Worm (Caenorhabditis elegans): ENCODE data around the gene cdk-4.

The cdk-4 gene

ce11 chrX:13506493-13506892 is 12.2 kb downstream of the cdk-4 start:
- TF ChIP-seq him-1 (tag; optimal IDR thresholded peaks at IDR 0.05) (no peak), W03F9.2 (tag; optimal IDR thresholded peaks at IDR 0.05) (no peak), dao-5 (tag; optimal IDR thresholded peaks at IDR 0.05) (no peak)

ce11 chrX:13506043-13506442 is 12.7 kb downstream of the cdk-4 start:
- TF ChIP-seq dao-5 (tag; optimal IDR thresholded peaks at IDR 0.05) = no peak
- no peak for TF ChIP-seq him-1 (tag; optimal IDR thresholded peaks at IDR 0.05)
- TF ChIP-seq W03F9.2 (tag; optimal IDR thresholded peaks at IDR 0.05) = no peak

ce11 chrX:13505201-13505600 is 13.5 kb downstream of the cdk-4 start:
- TF ChIP-seq W03F9.2 (tag; optimal IDR thresholded peaks at IDR 0.05) (no peak), him-1 (tag; optimal IDR thresholded peaks at IDR 0.05) (no peak), dao-5 (tag; optimal IDR thresholded peaks at IDR 0.05) (no peak)

DNA sequence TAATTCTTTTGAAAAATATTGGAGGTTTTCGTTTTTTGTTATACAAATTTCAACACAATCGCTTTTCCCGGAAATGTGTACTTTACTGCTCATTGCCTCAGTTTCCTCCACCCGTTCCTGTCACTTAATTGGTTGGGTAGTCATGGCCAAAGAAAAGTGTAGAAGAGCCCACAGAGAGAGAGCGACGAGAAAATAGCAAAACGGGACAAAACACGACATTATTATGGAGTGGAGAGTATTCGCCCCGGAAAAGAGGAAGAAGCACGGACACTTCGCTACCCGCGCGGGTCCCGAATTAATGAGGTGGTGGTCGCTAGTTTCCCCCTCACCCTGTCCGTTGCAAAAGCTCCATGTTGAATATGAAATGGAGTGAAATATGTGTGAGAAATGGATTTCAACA is 14.9 kb downstream of the cdk-4 start:
- TF ChIP-seq dao-5 (tag; optimal IDR thresholded peaks at IDR 0.05) (no peak), him-1 (tag; optimal IDR thresholded peaks at IDR 0.05) (no peak), W03F9.2 (tag; optimal IDR thresholded peaks at IDR 0.05) (no peak)

- TF ChIP-seq him-1 (tag; optimal IDR thresholded peaks at IDR 0.05) = peak; percentile 85
- no peak for TF ChIP-seq dao-5 (tag; optimal IDR thresholded peaks at IDR 0.05)
These were observed 16.4 kb downstream of the cdk-4 start for ce11 chrX:13502282-13502681.

DNA sequence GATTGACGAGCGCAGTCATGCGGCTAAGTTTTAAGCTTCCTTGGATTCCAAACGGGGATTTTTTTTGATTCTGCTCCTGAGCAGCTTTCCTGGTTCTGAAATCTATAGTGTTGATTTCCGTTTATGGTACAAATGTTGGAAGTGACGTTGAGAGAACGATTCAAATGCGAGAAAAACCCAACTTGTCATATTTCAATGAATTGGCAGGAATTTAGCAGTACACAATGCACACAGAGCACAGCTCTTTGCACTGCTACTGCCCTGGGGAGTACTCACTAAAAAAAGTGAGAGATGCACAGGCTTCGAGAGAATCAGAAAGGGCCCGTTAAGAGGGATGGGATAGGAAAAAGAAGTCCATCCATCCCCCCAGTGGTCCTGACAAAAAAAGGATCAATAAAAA is 18.1 kb downstream of the cdk-4 start, which contains the start of gene sad-1:
Gene sad-1 (minus strand): TSS at position 101 of the 400 bp plus-strand sequence.
- TF ChIP-seq him-1 (tag; optimal IDR thresholded peaks at IDR 0.05) (no peak), dao-5 (tag; optimal IDR thresholded peaks at IDR 0.05) (no peak), W03F9.2 (tag; optimal IDR thresholded peaks at IDR 0.05) (no peak)

DNA sequence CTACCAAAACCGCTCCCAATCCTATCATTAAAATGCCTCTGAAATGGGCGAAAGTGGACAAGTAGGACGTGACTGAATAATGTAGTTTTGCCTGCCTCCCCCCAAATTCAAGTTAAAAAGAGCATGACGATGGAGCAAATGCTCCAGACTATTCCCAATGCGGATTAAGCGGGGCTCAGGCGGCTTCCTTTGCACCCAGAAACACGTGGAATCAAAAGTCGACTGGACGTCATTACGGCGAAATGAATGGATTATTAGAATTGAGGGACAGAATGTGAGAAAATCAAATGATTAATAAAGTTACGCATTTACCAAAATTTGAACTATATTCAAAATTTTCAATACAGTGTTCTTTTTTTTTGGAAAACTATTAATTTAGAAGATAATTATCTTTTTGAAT is 18.8 kb downstream of the cdk-4 start:
- TF ChIP-seq W03F9.2 (tag; optimal IDR thresholded peaks at IDR 0.05) (no peak), him-1 (tag; optimal IDR thresholded peaks at IDR 0.05) (no peak), dao-5 (tag; optimal IDR thresholded peaks at IDR 0.05) (no peak)

- TF ChIP-seq dao-5 (tag; optimal IDR thresholded peaks at IDR 0.05) (no peak), him-1 (tag; optimal IDR thresholded peaks at IDR 0.05) (no peak), W03F9.2 (tag; optimal IDR thresholded peaks at IDR 0.05) (no peak)
These were observed 19.6 kb downstream of the cdk-4 start for ce11 chrX:13499098-13499497.

DNA sequence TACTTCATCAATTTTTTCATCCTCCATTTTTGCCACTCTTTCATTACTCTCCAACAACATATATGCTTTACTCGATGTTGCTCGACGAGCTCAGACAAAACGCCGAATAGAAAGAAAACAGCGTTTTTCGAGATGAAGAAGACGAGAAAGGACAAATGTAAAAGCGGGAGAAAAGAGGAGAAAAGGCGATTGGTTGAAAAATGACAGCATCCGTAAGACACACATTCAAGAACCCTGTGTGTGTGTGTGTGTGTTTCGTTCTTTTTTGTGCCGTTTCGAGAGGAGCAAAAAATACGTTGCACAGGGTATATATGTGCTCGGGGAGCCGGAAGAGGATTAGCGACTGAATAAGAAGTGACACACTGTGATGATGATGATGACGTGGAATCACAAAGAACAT is 24.9 kb downstream of the cdk-4 start:
- TF ChIP-seq dao-5 (tag; optimal IDR thresholded peaks at IDR 0.05) = no peak
- TF ChIP-seq W03F9.2 (tag; optimal IDR thresholded peaks at IDR 0.05) = no peak
- TF ChIP-seq him-1 (tag; optimal IDR thresholded peaks at IDR 0.05) = peak; percentile 17

DNA sequence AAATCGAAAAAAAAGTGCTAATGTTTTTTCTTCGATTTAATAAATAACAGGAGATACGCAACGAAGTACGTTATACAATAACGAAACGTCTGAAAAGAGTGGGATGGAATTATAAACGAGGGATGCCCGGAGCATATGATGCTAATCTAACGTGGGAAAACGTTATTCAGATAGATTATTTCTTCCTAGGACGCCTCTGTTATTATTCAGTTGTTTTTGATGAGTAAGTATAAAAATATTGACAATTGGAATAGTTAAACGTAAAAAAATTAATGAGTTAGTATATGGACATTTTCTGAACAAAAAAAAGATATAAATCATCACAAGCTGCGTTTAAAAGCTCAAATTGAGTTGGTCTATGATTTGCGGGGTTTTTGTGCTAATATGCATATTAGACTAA is 33.9 kb downstream of the cdk-4 start, which contains the start of gene srd-51:
Gene srd-51 (minus strand): TSS at position 101 of the 400 bp plus-strand sequence.
- TF ChIP-seq W03F9.2 (tag; optimal IDR thresholded peaks at IDR 0.05) = no peak
- no peak for TF ChIP-seq dao-5 (tag; optimal IDR thresholded peaks at IDR 0.05)
- no peak for TF ChIP-seq him-1 (tag; optimal IDR thresholded peaks at IDR 0.05)

- TF ChIP-seq dao-5 (tag; optimal IDR thresholded peaks at IDR 0.05) (no peak), him-1 (tag; optimal IDR thresholded peaks at IDR 0.05) (no peak), W03F9.2 (tag; optimal IDR thresholded peaks at IDR 0.05) (no peak)
These were observed 37.0 kb downstream of the cdk-4 start, which contains the start of gene srd-50 for ce11 chrX:13481704-13482103. TSS of gene srd-50 (minus strand) at chrX:13481804.

- no peak for TF ChIP-seq him-1 (tag; optimal IDR thresholded peaks at IDR 0.05)
- no peak for TF ChIP-seq dao-5 (tag; optimal IDR thresholded peaks at IDR 0.05)
- no peak for TF ChIP-seq W03F9.2 (tag; optimal IDR thresholded peaks at IDR 0.05)
These were observed 41.4 kb downstream of the cdk-4 start, which contains the start of gene efn-3 for ce11 chrX:13477356-13477755. TSS of gene efn-3 (minus strand) at chrX:13477456.

ce11 chrX:13471855-13472254 is 46.9 kb downstream of the cdk-4 start, which contains the start of gene tre-4:
TSS of gene tre-4 (plus strand) at chrX:13472155.
- TF ChIP-seq him-1 (tag; optimal IDR thresholded peaks at IDR 0.05) = no peak
- no peak for TF ChIP-seq dao-5 (tag; optimal IDR thresholded peaks at IDR 0.05)
- no peak for TF ChIP-seq W03F9.2 (tag; optimal IDR thresholded peaks at IDR 0.05)

DNA sequence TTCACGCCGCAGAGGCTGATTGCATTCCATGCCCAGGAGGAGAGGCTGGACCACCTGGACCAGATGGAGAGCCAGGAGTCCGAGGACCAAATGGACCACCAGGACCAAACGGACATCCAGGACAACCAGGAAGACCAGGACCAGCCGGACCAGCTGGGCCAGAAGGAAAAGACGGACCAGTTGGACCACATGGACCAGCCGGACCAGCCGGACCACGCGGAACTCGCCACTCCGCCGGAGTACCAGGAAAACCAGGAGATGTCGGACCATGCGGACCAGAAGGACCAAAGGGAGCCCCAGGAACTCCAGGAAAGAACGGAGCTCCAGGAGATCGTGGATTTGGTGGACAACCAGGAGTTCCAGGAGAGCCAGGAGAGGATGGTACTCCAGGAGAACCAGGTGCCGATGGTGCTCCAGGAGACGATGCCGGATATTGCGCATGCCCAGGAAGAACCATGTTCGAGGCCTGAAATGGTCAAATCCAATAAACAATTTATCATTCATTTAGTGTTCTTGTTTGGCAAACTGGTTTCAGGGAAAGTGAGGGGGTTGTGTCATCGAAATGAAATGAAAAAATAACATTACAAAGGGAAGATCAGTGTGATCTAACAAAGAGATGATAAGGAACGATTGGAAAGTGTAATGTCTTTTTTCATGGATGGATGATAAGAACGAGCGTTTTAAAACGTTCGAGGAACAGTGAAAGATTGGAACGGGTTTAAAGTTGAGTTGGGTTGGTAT is 48.6 kb downstream of the cdk-4 start:
- no peak for TF ChIP-seq W03F9.2 (tag; optimal IDR thresholded peaks at IDR 0.05)
- TF ChIP-seq him-1 (tag; optimal IDR thresholded peaks at IDR 0.05) = no peak
- TF ChIP-seq dao-5 (tag; optimal IDR thresholded peaks at IDR 0.05) = no peak
